1 fruit fly cellular context compared by ENCODE assay signal in the genomic region with DNA sequence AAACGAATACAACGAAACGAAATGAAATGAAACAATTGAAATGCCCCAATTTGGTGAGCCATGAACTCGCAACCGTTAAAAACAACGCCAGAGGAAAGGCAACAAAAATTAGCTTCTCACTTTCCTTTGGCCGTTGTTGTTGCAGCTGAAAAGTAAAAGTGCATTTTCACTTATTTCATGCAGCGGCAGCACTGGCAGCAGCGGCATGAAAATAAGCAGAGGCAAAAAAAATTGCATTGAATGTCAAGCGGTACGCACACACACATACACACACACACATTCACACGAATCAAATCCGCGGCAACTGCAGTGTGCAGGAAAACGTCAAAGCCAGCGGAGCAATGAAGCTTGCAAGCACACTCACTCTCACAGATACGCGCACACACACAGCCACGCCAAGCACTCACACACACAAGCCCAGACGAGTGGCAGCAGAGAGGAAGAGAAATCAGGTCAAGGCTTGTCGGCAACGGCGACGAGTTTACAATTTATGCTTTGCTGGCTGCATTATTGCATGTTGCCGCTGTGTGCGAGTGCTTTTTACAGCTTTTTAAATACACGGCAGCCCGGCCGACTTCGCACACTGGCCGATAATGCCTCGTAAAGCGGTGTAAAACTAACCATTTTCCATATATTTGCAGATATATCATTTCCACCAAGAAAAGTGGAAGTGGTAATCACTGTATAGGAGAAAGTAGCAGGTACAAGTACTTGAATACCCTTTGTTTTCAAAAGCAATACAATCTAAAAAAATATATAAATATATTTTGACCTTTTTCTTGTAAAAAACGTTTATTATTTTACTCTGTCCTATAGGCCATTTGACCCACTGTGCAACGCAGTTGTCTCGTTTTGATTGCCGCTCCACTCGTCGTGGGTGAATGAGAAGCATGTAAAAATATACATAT.
TF ChIP-seq lines count a peak whose summit lies in the region.

No protein-coding gene starts in this region.

TF ChIP-seq in whole organism, embryonic, 481 proteins besides CTCF, POLR2A, EP300 and RAD21 (continued from another document):
- peak; percentile 43 for TF ChIP-seq ftz-f1 (GFP tag; optimal IDR thresholded peaks at IDR 0.05; lab: Kevin White, UChicago)
- TF ChIP-seq dpn (GFP tag; optimal IDR thresholded peaks at IDR 0.05; lab: Kevin White, UChicago), result peak; percentile 28 to 68
- TF ChIP-seq CG14014 (GFP tag; IDR thresholded peaks at IDR 0.05; lab: Robert Waterston, UW), result peak; percentile 61; the same call in 1 of the 2 replicates
- TF ChIP-seq CG10543 (GFP tag; optimal IDR thresholded peaks at IDR 0.05; lab: Kevin White, UChicago), result peak; percentile 37
- no peak for TF ChIP-seq Dad (GFP tag; optimal IDR thresholded peaks at IDR 0.05; lab: Kevin White, UChicago)
- TF ChIP-seq CG6689 (GFP tag; IDR thresholded peaks at IDR 0.05; lab: Robert Waterston, UW), result peak; percentile 76
- peak; percentile 73 for TF ChIP-seq CG32772 (GFP tag; IDR thresholded peaks at IDR 0.05; lab: Robert Waterston, UW)
- no peak for TF ChIP-seq gro (GFP tag; optimal IDR thresholded peaks at IDR 0.05; lab: Kevin White, UChicago)
- TF ChIP-seq ase (GFP tag; IDR thresholded peaks at IDR 0.05; lab: Robert Waterston, UW), result peak; percentile 80
- peak; percentile 53; the same call in 1 of the 2 replicates for TF ChIP-seq CG4730 (GFP tag; IDR thresholded peaks at IDR 0.05; lab: Robert Waterston, UW)
- TF ChIP-seq CG43689 (GFP tag; IDR thresholded peaks at IDR 0.05; lab: Robert Waterston, UW), result peak; percentile 58
- TF ChIP-seq seq (GFP tag; IDR thresholded peaks at IDR 0.05; lab: Robert Waterston, UW), result peak; percentile 77
- peak; percentile 58 for TF ChIP-seq corto (GFP tag; optimal IDR thresholded peaks at IDR 0.05; lab: Kevin White, UChicago)
- peak; percentile 71 for TF ChIP-seq peb (GFP tag; IDR thresholded peaks at IDR 0.05; lab: Robert Waterston, UW)
- TF ChIP-seq danr (GFP tag; IDR thresholded peaks at IDR 0.05; lab: Robert Waterston, UW), result peak; percentile 53; the same call in 1 of the 2 replicates
- peak; percentile 46 for TF ChIP-seq Ets65A (GFP tag; lab: Kevin White, UChicago)
- peak; percentile 62 for TF ChIP-seq Dek (tag; optimal IDR thresholded peaks at IDR 0.05; lab: Kevin White, UChicago)
- TF ChIP-seq dm (GFP tag; optimal IDR thresholded peaks at IDR 0.05; lab: Kevin White, UChicago), result no peak
- no peak for TF ChIP-seq CG9215 (GFP tag; IDR thresholded peaks at IDR 0.05; lab: Robert Waterston, UW)
- TF ChIP-seq D19A (tag; optimal IDR thresholded peaks at IDR 0.05; lab: Kevin White, UChicago), result peak; percentile 80
- no peak for TF ChIP-seq Kr (GFP tag; optimal IDR thresholded peaks at IDR 0.05; lab: Kevin White, UChicago)
- peak; percentile 66 for TF ChIP-seq NfI (GFP tag; optimal IDR thresholded peaks at IDR 0.05; lab: Kevin White, UChicago)
- no peak for TF ChIP-seq CG11696 (GFP tag; IDR thresholded peaks at IDR 0.05; lab: Robert Waterston, UW)
- peak; percentile 83 for TF ChIP-seq CG2712 (tag; optimal IDR thresholded peaks at IDR 0.05; lab: Kevin White, UChicago)
- TF ChIP-seq CG5245 (GFP tag; optimal IDR thresholded peaks at IDR 0.05; lab: Kevin White, UChicago), result peak; percentile 59
- TF ChIP-seq nom (GFP tag; optimal IDR thresholded peaks at IDR 0.05; lab: Kevin White, UChicago), result peak; percentile 62
